Fruit fly (Drosophila melanogaster): Measurements from ENCODE around the gene CG31093.

dm6 chr3R:25754844-25755429 is 35.3 kb downstream of the CG31093 start:
- TF ChIP-seq pan (optimal IDR thresholded peaks at IDR 0.05), result no peak
- TF ChIP-seq Dll (optimal IDR thresholded peaks at IDR 0.05), result no peak
- no peak for TF ChIP-seq usp (GFP tag; optimal IDR thresholded peaks at IDR 0.05)
- no peak for TF ChIP-seq EcR (GFP tag; optimal IDR thresholded peaks at IDR 0.05)
- no peak for TF ChIP-seq psq (optimal IDR thresholded peaks at IDR 0.05)
- no peak for TF ChIP-seq CG8478 (optimal IDR thresholded peaks at IDR 0.05)

Measured in whole organism.